Worm (Caenorhabditis elegans) whole organism, L1 larva: ENCODE measurements around the gene F58B4.7.

Experiments used
- C04F5.9 ChIP-seq: sonication (generic microtip); optimal IDR thresholded peaks from 2 replicates; lab custom pipeline; 2016; ENCODE audit warnings: missing genetic modification characterization, missing compliant biosample characterization
- C34B4.2 ChIP-seq: sonication (generic microtip); optimal IDR thresholded peaks from 2 replicates; lab custom pipeline; 2017; ENCODE audit warnings: mild to moderate bottlenecking, missing genetic modification characterization, missing compliant biosample characterization
- aha-1 ChIP-seq: fragments of 150-350 bp; optimal IDR thresholded peaks from 2 replicates; lab custom pipeline; 2014; ENCODE audit warnings: missing biosample characterization, missing genetic modification characterization
- ceh-8 ChIP-seq: fragments of 200-800 bp; sonication (Bioruptor generic); optimal IDR thresholded peaks from 2 replicates; lab custom pipeline; 2018; ENCODE audit warnings: mild to moderate bottlenecking, missing genetic modification characterization, moderate library complexity, missing compliant biosample characterization
- ceh-88 ChIP-seq: fragments of 200-800 bp; sonication (Bioruptor generic); IDR thresholded peaks from 2 replicates; pipeline ENCODE4 v1.3.6; 2022; ENCODE audit warnings: missing genetic modification characterization, missing compliant biosample characterization
- ces-1 ChIP-seq: fragments of 150-350 bp; optimal IDR thresholded peaks from 2 replicates; lab custom pipeline; 2014; ENCODE audit warnings: missing biosample characterization, missing genetic modification reagents, missing genetic modification characterization
- dpl-1 ChIP-seq, 3 experiments: fragments of 150-350 bp in 2 of 3; sonication (generic microtip) in 1 of 3; optimal IDR thresholded peaks; 2 replicates each; lab custom pipeline; 2014 to 2017; ENCODE audit warnings: missing biosample characterization in 3 of 3, missing genetic modification characterization in 3 of 3, missing genetic modification reagents in 3 of 3
- dsc-1 ChIP-seq: sonication (generic microtip); optimal IDR thresholded peaks from 2 replicates; lab custom pipeline; 2016; ENCODE audit warnings: mild to moderate bottlenecking, missing genetic modification characterization, missing compliant biosample characterization
- efl-1 ChIP-seq, 4 experiments: fragments of 150-350 bp; optimal IDR thresholded peaks in 3 of 4; peaks in 1 of 4; 1 replicate in 1 of 4; 2 replicates in 3 of 4; lab custom pipeline; 2014; ENCODE audit warnings: missing biosample characterization in 2 of 4, missing genetic modification characterization in 2 of 4, missing genetic modification reagents in 2 of 4
- efl-3 ChIP-seq: fragments of 200-800 bp; sonication (Bioruptor generic); optimal IDR thresholded peaks from 2 replicates; lab custom pipeline; 2018; ENCODE audit warnings: mild to moderate bottlenecking, missing genetic modification characterization, missing compliant biosample characterization
- elt-2 ChIP-seq: sonication (generic microtip); optimal IDR thresholded peaks from 2 replicates; lab custom pipeline; 2016; ENCODE audit warnings: missing genetic modification characterization, mild to moderate bottlenecking, inconsistent platforms, missing compliant biosample characterization, missing genetic modification reagents
- elt-3 ChIP-seq, 6 experiments: fragments of 150-350 bp in 1 of 6; sonication (generic microtip); optimal IDR thresholded peaks; 2 replicates each; lab custom pipeline; 2017 to 2018; ENCODE audit warnings: missing biosample characterization in 6 of 6, missing genetic modification characterization in 6 of 6, inconsistent platforms in 1 of 6
- ets-5 ChIP-seq: fragments of 200-800 bp; sonication (Bioruptor generic); IDR thresholded peaks from 2 replicates; pipeline ENCODE4 v1.3.6; 2022; ENCODE audit warnings: missing genetic modification characterization, missing compliant biosample characterization
- fkh-10 ChIP-seq: sonication (generic microtip); optimal IDR thresholded peaks from 2 replicates; lab custom pipeline; 2017; ENCODE audit warnings: missing biosample characterization, missing genetic modification reagents, missing genetic modification characterization
- fkh-8 ChIP-seq: sonication (generic microtip); optimal IDR thresholded peaks from 2 replicates; lab custom pipeline; 2016; ENCODE audit warnings: mild to moderate bottlenecking, missing genetic modification characterization, missing compliant biosample characterization
- hlh-17 ChIP-seq: fragments of 200-800 bp; sonication (Bioruptor generic); optimal IDR thresholded peaks from 2 replicates; lab custom pipeline; 2018; ENCODE audit warnings: missing genetic modification characterization, mild to moderate bottlenecking, missing compliant biosample characterization, moderate library complexity, borderline replicate concordance
- irx-1 ChIP-seq: sonication (generic microtip); optimal IDR thresholded peaks from 2 replicates; lab custom pipeline; 2016; ENCODE audit warnings: missing genetic modification characterization, missing compliant biosample characterization
- jun-1 ChIP-seq: fragments of 150-350 bp; optimal IDR thresholded peaks from 2 replicates; lab custom pipeline; 2014; ENCODE audit warnings: missing biosample characterization, missing genetic modification reagents, missing genetic modification characterization
- lin-14 ChIP-seq: fragments of 200-800 bp; sonication (Bioruptor generic); optimal IDR thresholded peaks from 2 replicates; lab custom pipeline; 2018; ENCODE audit warnings: mild to moderate bottlenecking, missing genetic modification characterization, moderate library complexity, missing compliant biosample characterization
- lin-35 ChIP-seq, 2 experiments: fragments of 150-350 bp; optimal IDR thresholded peaks; 2 replicates each; lab custom pipeline; 2014; ENCODE audit warnings: missing biosample characterization in 2 of 2, missing genetic modification characterization in 2 of 2, missing genetic modification reagents in 2 of 2
- lin-39 ChIP-seq: fragments of 150-350 bp; optimal IDR thresholded peaks from 2 replicates; lab custom pipeline; 2014; ENCODE audit warnings: missing biosample characterization, missing genetic modification reagents, missing genetic modification characterization
- lsy-2 ChIP-seq, 2 experiments: fragments of 150-350 bp; optimal IDR thresholded peaks; 2 replicates each; lab custom pipeline; 2014; ENCODE audit warnings: missing biosample characterization in 2 of 2, missing genetic modification characterization in 2 of 2
- mdl-1 ChIP-seq, 2 experiments: fragments of 150-350 bp; optimal IDR thresholded peaks; 2 replicates each; lab custom pipeline; 2014 to 2017; ENCODE audit warnings: missing biosample characterization in 2 of 2, missing genetic modification characterization in 2 of 2, inconsistent platforms in 1 of 2
- mef-2 ChIP-seq: fragments of 150-350 bp; optimal IDR thresholded peaks from 2 replicates; lab custom pipeline; 2014; ENCODE audit warnings: missing biosample characterization, missing genetic modification characterization
- mep-1 ChIP-seq: fragments of 150-350 bp; optimal IDR thresholded peaks from 2 replicates; lab custom pipeline; 2014; ENCODE audit warnings: missing biosample characterization, missing genetic modification characterization
- nhr-11 ChIP-seq: fragments of 150-350 bp; optimal IDR thresholded peaks from 2 replicates; lab custom pipeline; 2014; ENCODE audit warnings: missing biosample characterization, missing genetic modification characterization
- nhr-12 ChIP-seq: sonication (generic microtip); optimal IDR thresholded peaks from 2 replicates; lab custom pipeline; 2017; ENCODE audit warnings: missing biosample characterization, missing genetic modification characterization
- nhr-19 ChIP-seq: fragments of 200-800 bp; sonication (Bioruptor generic); conservative IDR thresholded peaks from 2 replicates; pipeline ENCODE4 v1.3.6; 2022; ENCODE audit warnings: missing genetic modification characterization, missing compliant biosample characterization
- nhr-20 ChIP-seq: sonication (generic microtip); optimal IDR thresholded peaks from 2 replicates; lab custom pipeline; 2016; ENCODE audit warnings: mild to moderate bottlenecking, missing genetic modification characterization, missing compliant biosample characterization
- nhr-47 ChIP-seq: sonication (generic microtip); optimal IDR thresholded peaks from 2 replicates; lab custom pipeline; 2016; ENCODE audit warnings: mild to moderate bottlenecking, missing genetic modification characterization, moderate library complexity, missing compliant biosample characterization
- nhr-71 ChIP-seq: sonication (generic microtip); optimal IDR thresholded peaks from 2 replicates; lab custom pipeline; 2016; ENCODE audit warnings: mild to moderate bottlenecking, missing genetic modification characterization, moderate library complexity, missing compliant biosample characterization
- nhr-90 ChIP-seq: sonication (generic microtip); optimal IDR thresholded peaks from 2 replicates; lab custom pipeline; 2016; ENCODE audit warnings: mild to moderate bottlenecking, missing genetic modification characterization, missing compliant biosample characterization; ENCODE audit not compliant: poor library complexity
- pag-3 ChIP-seq: sonication (generic microtip); optimal IDR thresholded peaks from 2 replicates; lab custom pipeline; 2017; ENCODE audit warnings: missing genetic modification characterization, mild to moderate bottlenecking, missing compliant biosample characterization, antibody characterized with exemption, borderline replicate concordance; ENCODE audit not compliant: insufficient read depth
- pqm-1 ChIP-seq: sonication (generic microtip); optimal IDR thresholded peaks from 3 replicates; lab custom pipeline; 2017; ENCODE audit warnings: missing biosample characterization, missing genetic modification characterization
- skn-1 ChIP-seq: fragments of 150-350 bp; optimal IDR thresholded peaks from 2 replicates; lab custom pipeline; 2014; ENCODE audit warnings: missing biosample characterization, missing genetic modification characterization
- snu-23 ChIP-seq: sonication (generic microtip); optimal IDR thresholded peaks from 2 replicates; lab custom pipeline; 2016; ENCODE audit warnings: missing genetic modification characterization, missing compliant biosample characterization
- sptf-1 ChIP-seq: fragments of 150-350 bp; optimal IDR thresholded peaks from 2 replicates; lab custom pipeline; 2014; ENCODE audit warnings: missing biosample characterization, missing genetic modification characterization
- swsn-7 ChIP-seq: sonication (generic microtip); optimal IDR thresholded peaks from 2 replicates; lab custom pipeline; 2016; ENCODE audit warnings: missing genetic modification characterization, missing compliant biosample characterization
- ztf-4 ChIP-seq: fragments of 150-350 bp; optimal IDR thresholded peaks from 2 replicates; lab custom pipeline; 2014; ENCODE audit warnings: missing biosample characterization, missing genetic modification characterization

The F58B4.7 gene

ce11 chrV:10937294-10937693 lies 14.2 kb upstream of the F58B4.7 start:
- peak; percentile 41 for TF ChIP-seq snu-23 (GFP tag; lab: Kevin White, UChicago)
- TF ChIP-seq ets-5 (GFP tag; lab: Robert Waterston, UW) = no peak
- peak; percentile 26 to 65 for TF ChIP-seq lsy-2 (tag; optimal IDR thresholded peaks at IDR 0.05; lab: Kevin White, UChicago)
- TF ChIP-seq hlh-17 = no peak
- no peak for TF ChIP-seq nhr-90 (tag; lab: Kevin White, UChicago)
- peak; percentile 69 for TF ChIP-seq dsc-1 (tag; lab: Kevin White, UChicago)
- no peak for TF ChIP-seq pag-3
- no peak for TF ChIP-seq nhr-12 (tag; lab: Kevin White, UChicago)
- TF ChIP-seq dpl-1 (GFP tag; optimal IDR thresholded peaks at IDR 0.05; lab: Kevin White, UChicago) = peak in 1 of 3 experiments; percentile 2
- TF ChIP-seq jun-1 (tag; lab: Kevin White, UChicago) = no peak
- TF ChIP-seq nhr-47 = peak; percentile 73
- peak in 1 of 6 experiments; percentile 65 for TF ChIP-seq elt-3 (tag; optimal IDR thresholded peaks at IDR 0.05; lab: Kevin White, UChicago)
- peak; percentile 88 for TF ChIP-seq nhr-71 (tag; lab: Kevin White, UChicago)
- TF ChIP-seq lin-39 = no peak
- no peak for TF ChIP-seq mef-2 (tag; lab: Kevin White, UChicago)
- TF ChIP-seq nhr-11 (tag; lab: Kevin White, UChicago) = peak; percentile 63
- peak; percentile 79 for TF ChIP-seq fkh-8 (tag; lab: Kevin White, UChicago)
- TF ChIP-seq nhr-20 = peak; percentile 70
- TF ChIP-seq efl-1 (optimal IDR thresholded peaks at IDR 0.05; lab: Kevin White, UChicago) = no peak
- peak in 1 of 2 experiments; percentile 62 for TF ChIP-seq efl-1 (GFP tag; optimal IDR thresholded peaks at IDR 0.05 in 1 of 2; lab: Kevin White, UChicago)
- TF ChIP-seq efl-3 (GFP tag; lab: Kevin White, UChicago) = no peak
- peak; percentile 92 for TF ChIP-seq fkh-10 (GFP tag; lab: Kevin White, UChicago)
- TF ChIP-seq ceh-8 (GFP tag; lab: Kevin White, UChicago) = peak; percentile 44
- TF ChIP-seq C34B4.2 (tag; lab: Kevin White, UChicago) = no peak
- TF ChIP-seq sptf-1 (tag; lab: Kevin White, UChicago) = no peak
- TF ChIP-seq ces-1 (GFP tag; lab: Kevin White, UChicago) = no peak
- peak; percentile 30 for TF ChIP-seq swsn-7 (tag; lab: Kevin White, UChicago)
- TF ChIP-seq skn-1 (tag; lab: Kevin White, UChicago) = peak; percentile 64
- TF ChIP-seq mep-1 (tag; lab: Kevin White, UChicago) = peak; percentile 30
- peak; percentile 45 for TF ChIP-seq ztf-4 (tag; lab: Kevin White, UChicago)
- peak; percentile 17 for TF ChIP-seq irx-1 (tag; lab: Kevin White, UChicago)
- TF ChIP-seq nhr-19 (GFP tag; lab: Robert Waterston, UW) = peak; percentile 88
- no peak for TF ChIP-seq mdl-1 (tag; optimal IDR thresholded peaks at IDR 0.05; lab: Kevin White, UChicago)
- peak in 1 of 2 experiments; percentile 27 for TF ChIP-seq lin-35 (GFP tag; optimal IDR thresholded peaks at IDR 0.05; lab: Kevin White, UChicago)
- TF ChIP-seq lin-14 (GFP tag; lab: Kevin White, UChicago) = peak; percentile 67
- no peak for TF ChIP-seq C04F5.9 (tag; lab: Kevin White, UChicago)
- TF ChIP-seq, all 84 proteins: peak for 21

- TF ChIP-seq ceh-88 (GFP tag; lab: Robert Waterston, UW) (no peak), fkh-8 (tag; lab: Kevin White, UChicago) (no peak), aha-1 (tag; lab: Kevin White, UChicago) (no peak), nhr-20 (peak; percentile 1), elt-2 (tag; lab: Kevin White, UChicago) (peak; percentile 83), mep-1 (tag; lab: Kevin White, UChicago) (no peak), pqm-1 (tag; lab: Kevin White, UChicago) (no peak)
Observed at ce11 chrV:10936681-10937080, 13.6 kb upstream of the F58B4.7 start, which contains the start of gene F17C11.12. F17C11.12 (minus strand) TSS chrV:10936920.
